Fruit fly (Drosophila melanogaster): ENCODE data around the gene CG13606.

The CG13606 gene

dm6 chr3R:24221334-24222302 lies 49.2 kb downstream of the CG13606 start, which contains the start of gene twin (continued):
- no peak for TF ChIP-seq lov (optimal IDR thresholded peaks at IDR 0.05)
- no peak for TF ChIP-seq lov (GFP tag; IDR thresholded peaks at IDR 0.05)
- TF ChIP-seq Hand (GFP tag; optimal IDR thresholded peaks at IDR 0.05): no peak
- TF ChIP-seq ash1 (GFP tag; optimal IDR thresholded peaks at IDR 0.05): no peak
- peak; percentile 88 for TF ChIP-seq CG9932 (GFP tag; IDR thresholded peaks at IDR 0.05)
- no peak for TF ChIP-seq cas (GFP tag; IDR thresholded peaks at IDR 0.05)
- no peak for TF ChIP-seq CG15479 (GFP tag; optimal IDR thresholded peaks at IDR 0.05)
- no peak for TF ChIP-seq gsb-n (tag; optimal IDR thresholded peaks at IDR 0.05)
- peak; percentile 50 for TF ChIP-seq shn (GFP tag; optimal IDR thresholded peaks at IDR 0.05)
- peak; percentile 20 for TF ChIP-seq CTCF (GFP tag; optimal IDR thresholded peaks at IDR 0.05)
- peak; percentile 28 for TF ChIP-seq CG5245 (GFP tag; optimal IDR thresholded peaks at IDR 0.05)
- peak; percentile 61; the same call in 1 of the 2 replicates for TF ChIP-seq Xrp1 (GFP tag; IDR thresholded peaks at IDR 0.05)
- peak; percentile 73 for TF ChIP-seq Antp (GFP tag; optimal IDR thresholded peaks at IDR 0.05)
- TF ChIP-seq Trl (optimal IDR thresholded peaks at IDR 0.05): peak in 1 of 2 experiments; percentile 11
- TF ChIP-seq Trl (GFP tag; optimal IDR thresholded peaks at IDR 0.05): peak; percentile 78
- peak; percentile 25 for TF ChIP-seq Ssrp (tag; optimal IDR thresholded peaks at IDR 0.05)
- no peak for TF ChIP-seq CG12299 (tag; optimal IDR thresholded peaks at IDR 0.05)
- TF ChIP-seq CG1024 (GFP tag; IDR thresholded peaks at IDR 0.05): no peak
- TF ChIP-seq bigmax (GFP tag; optimal IDR thresholded peaks at IDR 0.05): no peak
- no peak for TF ChIP-seq Optix (GFP tag; IDR thresholded peaks at IDR 0.05)
- TF ChIP-seq grau (tag; optimal IDR thresholded peaks at IDR 0.05): peak; percentile 62
- peak; percentile 65 for TF ChIP-seq zen (tag; optimal IDR thresholded peaks at IDR 0.05)
- no peak for TF ChIP-seq en (GFP tag; optimal IDR thresholded peaks at IDR 0.05)
- TF ChIP-seq Pdp1 (GFP tag; optimal IDR thresholded peaks at IDR 0.05): peak; percentile 51 to 68
- TF ChIP-seq Tbp (GFP tag; optimal IDR thresholded peaks at IDR 0.05): no peak
- TF ChIP-seq cato (GFP tag; optimal IDR thresholded peaks at IDR 0.05; ENCODE audit: borderline replicate concordance): no peak
- TF ChIP-seq Dbx (GFP tag; IDR thresholded peaks at IDR 0.05): peak; percentile 42; the same call in 1 of the 3 replicates
- no peak for TF ChIP-seq CG5180 (GFP tag; optimal IDR thresholded peaks at IDR 0.05)
- peak; percentile 43 for TF ChIP-seq al (GFP tag; IDR thresholded peaks at IDR 0.05)
- peak; percentile 24 for TF ChIP-seq CG1792 (GFP tag; optimal IDR thresholded peaks at IDR 0.05)
- TF ChIP-seq CG14441 (GFP tag; IDR thresholded peaks at IDR 0.05): no peak; the same call in 1 of the 2 replicates
- TF ChIP-seq CG18011 (GFP tag; optimal IDR thresholded peaks at IDR 0.05): peak; percentile 44
- no peak for TF ChIP-seq CG2875 (GFP tag; optimal IDR thresholded peaks at IDR 0.05)
- no peak for TF ChIP-seq Stat92E (GFP tag; optimal IDR thresholded peaks at IDR 0.05)
- peak; percentile 81 for TF ChIP-seq HLH4C (GFP tag; IDR thresholded peaks at IDR 0.05; ENCODE audit: partially characterized antibody)
- peak; percentile 52 for TF ChIP-seq fu2 (GFP tag; optimal IDR thresholded peaks at IDR 0.05)
- no peak for TF ChIP-seq sc (optimal IDR thresholded peaks at IDR 0.05)
- no peak for TF ChIP-seq sc (GFP tag; optimal IDR thresholded peaks at IDR 0.05)
- no peak for TF ChIP-seq Mrtf (GFP tag; IDR thresholded peaks at IDR 0.05)
- TF ChIP-seq CG17361 (GFP tag; IDR thresholded peaks at IDR 0.05): peak; percentile 70
- TF ChIP-seq Abd-B (GFP tag; optimal IDR thresholded peaks at IDR 0.05): peak; percentile 80
- TF ChIP-seq slp2 (GFP tag; optimal IDR thresholded peaks at IDR 0.05): no peak
- TF ChIP-seq fru (optimal IDR thresholded peaks at IDR 0.05): no peak
- TF ChIP-seq CG14667 (GFP tag; IDR thresholded peaks at IDR 0.05): 0 out of 2 replicates have a peak, but pooled peaks have one; percentile 6
- peak; percentile 77 for TF ChIP-seq CG13424 (tag; optimal IDR thresholded peaks at IDR 0.05)
- TF ChIP-seq pros (GFP tag; optimal IDR thresholded peaks at IDR 0.05): no peak
- no peak for TF ChIP-seq CG6254 (GFP tag; optimal IDR thresholded peaks at IDR 0.05)
- TF ChIP-seq CG9876 (GFP tag; optimal IDR thresholded peaks at IDR 0.05): peak; percentile 10
- peak; percentile 53; the same call in 1 of the 2 replicates for TF ChIP-seq lmd (GFP tag; IDR thresholded peaks at IDR 0.05)
- TF ChIP-seq gfzf (GFP tag; optimal IDR thresholded peaks at IDR 0.05): peak; percentile 33

Data from whole organism, embryonic.